Worm (Caenorhabditis elegans) whole organism, L3 larva: ENCODE results near the gene rib-2.

Source experiments
- R02D3.7 ChIP-seq: fragments of 150-350 bp; optimal IDR thresholded peaks from 2 replicates; lab custom pipeline; 2014; ENCODE audit warnings: missing biosample characterization, missing genetic modification characterization
- ZK546.5 ChIP-seq: sonication (generic microtip); optimal IDR thresholded peaks from 2 replicates; lab custom pipeline; 2017; ENCODE audit warnings: missing biosample characterization, missing genetic modification characterization
- aly-2 ChIP-seq: fragments of 150-350 bp; optimal IDR thresholded peaks from 2 replicates; lab custom pipeline; 2014; ENCODE audit warnings: missing biosample characterization, missing genetic modification characterization
- ama-1 ChIP-seq: fragments of 150-350 bp; optimal IDR thresholded peaks from 2 replicates; lab custom pipeline; 2018
- ceh-16 ChIP-seq: sonication (generic microtip); optimal IDR thresholded peaks from 2 replicates; lab custom pipeline; 2017; ENCODE audit warnings: missing biosample characterization, missing genetic modification characterization
- ceh-28 ChIP-seq: fragments of 150-350 bp; optimal IDR thresholded peaks from 2 replicates; lab custom pipeline; 2014; ENCODE audit warnings: missing biosample characterization, missing genetic modification reagents, missing genetic modification characterization
- ceh-82 ChIP-seq: fragments of 150-350 bp; optimal IDR thresholded peaks from 2 replicates; lab custom pipeline; 2014; ENCODE audit warnings: missing biosample characterization, missing genetic modification characterization
- ceh-9 ChIP-seq: sonication (generic microtip); optimal IDR thresholded peaks from 2 replicates; lab custom pipeline; 2018; ENCODE audit warnings: missing biosample characterization, missing genetic modification characterization
- egl-27 ChIP-seq: sonication (generic microtip); optimal IDR thresholded peaks from 4 replicates; lab custom pipeline; 2017; ENCODE audit warnings: missing biosample characterization, missing genetic modification reagents, missing genetic modification characterization
- egl-5 ChIP-seq: fragments of 150-350 bp; optimal IDR thresholded peaks from 2 replicates; lab custom pipeline; 2017; ENCODE audit warnings: missing biosample characterization, missing genetic modification reagents, missing genetic modification characterization, inconsistent platforms
- elt-1 ChIP-seq: fragments of 150-350 bp; optimal IDR thresholded peaks from 2 replicates; lab custom pipeline; 2014; ENCODE audit warnings: missing biosample characterization, missing genetic modification characterization
- elt-2 ChIP-seq: sonication (generic microtip); optimal IDR thresholded peaks from 2 replicates; lab custom pipeline; 2016; ENCODE audit warnings: missing genetic modification reagents, mild to moderate bottlenecking, missing genetic modification characterization, missing compliant biosample characterization
- elt-3 ChIP-seq, 3 experiments: fragments of 150-350 bp in 1 of 3; sonication (generic microtip) in 2 of 3; optimal IDR thresholded peaks; 2 replicates in 2 of 3; 4 replicates in 1 of 3; lab custom pipeline; 2014 to 2017; ENCODE audit warnings: missing biosample characterization in 3 of 3, missing genetic modification characterization in 3 of 3
- eor-1 ChIP-seq, 2 experiments: fragments of 150-350 bp; optimal IDR thresholded peaks; 2 replicates each; lab custom pipeline; 2014 to 2018; ENCODE audit warnings: missing biosample characterization in 2 of 2, missing genetic modification characterization in 2 of 2
- fkh-10 ChIP-seq: sonication (generic microtip); optimal IDR thresholded peaks from 2 replicates; lab custom pipeline; 2017; ENCODE audit warnings: missing biosample characterization, missing genetic modification reagents, missing genetic modification characterization
- fkh-2 ChIP-seq: fragments of 150-350 bp; optimal IDR thresholded peaks from 2 replicates; lab custom pipeline; 2014; ENCODE audit warnings: missing biosample characterization, missing genetic modification reagents, missing genetic modification characterization
- fos-1 ChIP-seq: fragments of 150-350 bp; optimal IDR thresholded peaks from 2 replicates; lab custom pipeline; 2014; ENCODE audit warnings: missing biosample characterization, missing genetic modification characterization
- hmg-11 ChIP-seq: sonication (generic microtip); optimal IDR thresholded peaks from 2 replicates; lab custom pipeline; 2016; ENCODE audit warnings: missing genetic modification characterization, missing compliant biosample characterization
- jun-1 ChIP-seq: fragments of 150-350 bp; optimal IDR thresholded peaks from 2 replicates; lab custom pipeline; 2014; ENCODE audit warnings: missing biosample characterization, missing genetic modification reagents, missing genetic modification characterization
- lin-15B ChIP-seq: fragments of 150-350 bp; optimal IDR thresholded peaks from 2 replicates; lab custom pipeline; 2014; ENCODE audit warnings: missing biosample characterization, missing genetic modification characterization
- lin-39 ChIP-seq: fragments of 150-350 bp; optimal IDR thresholded peaks from 2 replicates; lab custom pipeline; 2018; ENCODE audit warnings: missing biosample characterization, missing genetic modification reagents, missing genetic modification characterization
- lsy-12 ChIP-seq: sonication (generic microtip); optimal IDR thresholded peaks from 2 replicates; lab custom pipeline; 2016; ENCODE audit warnings: mild to moderate bottlenecking, missing genetic modification characterization, missing compliant biosample characterization
- mdl-1 ChIP-seq: fragments of 150-350 bp; optimal IDR thresholded peaks from 2 replicates; lab custom pipeline; 2014; ENCODE audit warnings: missing biosample characterization, missing genetic modification characterization
- nfya-1 ChIP-seq: sonication (generic microtip); optimal IDR thresholded peaks from 2 replicates; lab custom pipeline; 2017; ENCODE audit warnings: missing genetic modification characterization, mild to moderate bottlenecking, missing compliant biosample characterization, antibody characterized with exemption, moderate library complexity; ENCODE audit not compliant: insufficient read depth
- nhr-11 ChIP-seq: fragments of 150-350 bp; optimal IDR thresholded peaks from 2 replicates; lab custom pipeline; 2014; ENCODE audit warnings: missing biosample characterization, missing genetic modification characterization
- nhr-12 ChIP-seq: fragments of 150-350 bp; optimal IDR thresholded peaks from 2 replicates; lab custom pipeline; 2014; ENCODE audit warnings: missing biosample characterization, missing genetic modification characterization
- nhr-23 ChIP-seq: fragments of 150-350 bp; optimal IDR thresholded peaks from 2 replicates; lab custom pipeline; 2014; ENCODE audit warnings: missing biosample characterization, missing genetic modification reagents, missing genetic modification characterization
- nhr-237 ChIP-seq: fragments of 150-350 bp; optimal IDR thresholded peaks from 2 replicates; lab custom pipeline; 2014; ENCODE audit warnings: missing biosample characterization, missing genetic modification characterization
- nhr-25 ChIP-seq: sonication (generic microtip); optimal IDR thresholded peaks from 2 replicates; lab custom pipeline; 2017; ENCODE audit warnings: missing biosample characterization, missing genetic modification characterization
- nhr-28 ChIP-seq: fragments of 150-350 bp; optimal IDR thresholded peaks from 2 replicates; lab custom pipeline; 2014; ENCODE audit warnings: missing biosample characterization, missing genetic modification characterization
- nhr-43 ChIP-seq: sonication (generic microtip); optimal IDR thresholded peaks from 2 replicates; lab custom pipeline; 2016; ENCODE audit warnings: mild to moderate bottlenecking, missing genetic modification characterization, missing compliant biosample characterization; ENCODE audit not compliant: poor library complexity, severe bottlenecking
- nhr-67 ChIP-seq: fragments of 150-350 bp; optimal IDR thresholded peaks from 2 replicates; lab custom pipeline; 2014; ENCODE audit warnings: missing biosample characterization, missing genetic modification characterization
- nhr-76 ChIP-seq: fragments of 150-350 bp; sonication (generic microtip); optimal IDR thresholded peaks from 5 replicates; lab custom pipeline; 2014; ENCODE audit warnings: missing biosample characterization, missing genetic modification characterization
- nhr-77 ChIP-seq: fragments of 150-350 bp; optimal IDR thresholded peaks from 2 replicates; lab custom pipeline; 2014; ENCODE audit warnings: missing biosample characterization, missing genetic modification characterization
- pha-4 ChIP-seq: fragments of 150-350 bp; optimal IDR thresholded peaks from 2 replicates; lab custom pipeline; 2014; ENCODE audit warnings: missing biosample characterization, missing genetic modification reagents, missing genetic modification characterization
- pqm-1 ChIP-seq: fragments of 150-350 bp; optimal IDR thresholded peaks from 2 replicates; lab custom pipeline; 2017; ENCODE audit warnings: missing biosample characterization, missing genetic modification characterization, inconsistent platforms
- sea-2 ChIP-seq: fragments of 150-350 bp; sonication (generic microtip); optimal IDR thresholded peaks from 4 replicates; lab custom pipeline; 2014; ENCODE audit warnings: missing biosample characterization, missing genetic modification reagents, missing genetic modification characterization
- skn-1 ChIP-seq: fragments of 150-350 bp; optimal IDR thresholded peaks from 2 replicates; lab custom pipeline; 2014; ENCODE audit warnings: missing biosample characterization, missing genetic modification characterization
- snpc-4 ChIP-seq: fragments of 150-350 bp; optimal IDR thresholded peaks from 2 replicates; lab custom pipeline; 2014; ENCODE audit warnings: missing biosample characterization, missing genetic modification characterization
- tbx-2 ChIP-seq: sonication (generic microtip); optimal IDR thresholded peaks from 2 replicates; lab custom pipeline; 2016; ENCODE audit warnings: mild to moderate bottlenecking, missing genetic modification characterization, missing compliant biosample characterization
- unc-39 ChIP-seq: sonication (generic microtip); optimal IDR thresholded peaks from 4 replicates; lab custom pipeline; 2017; ENCODE audit warnings: missing biosample characterization, missing genetic modification characterization
- unc-62 ChIP-seq: fragments of 150-350 bp; sonication (generic microtip); optimal IDR thresholded peaks from 4 replicates; lab custom pipeline; 2014; ENCODE audit warnings: missing biosample characterization, missing genetic modification reagents, missing genetic modification characterization
- zag-1 ChIP-seq: fragments of 150-350 bp; optimal IDR thresholded peaks from 2 replicates; lab custom pipeline; 2014; ENCODE audit warnings: missing biosample characterization, missing genetic modification characterization
- ztf-11 ChIP-seq: fragments of 150-350 bp; optimal IDR thresholded peaks from 2 replicates; lab custom pipeline; 2014; ENCODE audit warnings: missing biosample characterization, missing genetic modification characterization
- ztf-4 ChIP-seq: fragments of 150-350 bp; optimal IDR thresholded peaks from 2 replicates; lab custom pipeline; 2014; ENCODE audit warnings: missing biosample characterization, missing genetic modification characterization

The rib-2 gene

DNA sequence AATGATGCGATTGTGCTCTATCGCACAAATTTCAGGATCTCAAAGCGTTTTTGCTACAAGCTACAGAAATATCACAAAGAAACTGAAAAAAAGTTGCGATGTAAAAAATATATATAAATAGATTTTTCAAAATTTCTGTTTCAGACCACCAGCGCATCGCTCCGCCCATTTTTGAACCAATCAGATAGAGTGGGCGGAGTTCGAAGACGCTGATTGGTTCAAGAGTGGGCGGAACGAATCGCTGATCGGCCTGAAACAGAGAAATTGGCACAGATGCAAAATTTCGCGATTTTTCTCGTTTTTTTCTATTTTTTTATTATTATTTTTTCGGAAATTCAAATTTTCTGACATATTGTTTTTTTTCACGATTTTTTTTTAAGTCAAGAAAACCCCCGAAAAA lies 39.8 kb upstream of the rib-2 start:
- TF ChIP-seq nhr-43 (tag; lab: Kevin White, UChicago) (no peak), nfya-1 (peak; percentile 86), nhr-11 (tag; lab: Kevin White, UChicago) (no peak)

DNA sequence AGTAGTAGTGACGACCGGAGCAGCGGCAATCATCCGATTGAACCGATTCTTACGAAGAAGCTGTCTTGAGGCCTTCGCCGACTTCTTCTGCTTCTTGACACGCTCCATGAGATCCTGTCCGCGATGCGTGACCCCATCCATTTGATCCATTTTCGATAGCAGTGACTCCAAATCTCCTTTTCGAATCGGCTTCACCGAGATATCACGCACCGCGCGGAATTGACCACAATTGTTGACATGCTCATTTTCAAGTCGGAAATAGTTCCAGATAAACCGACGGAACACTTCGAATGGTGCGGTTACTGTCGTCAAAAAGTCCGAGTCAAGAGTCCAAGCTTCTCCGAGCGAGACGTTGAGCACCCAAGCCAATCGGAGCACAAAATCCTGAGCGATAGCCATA lies 38.8 kb upstream of the rib-2 start:
- no peak for TF ChIP-seq ceh-28 (tag; lab: Kevin White, UChicago)
- no peak for TF ChIP-seq mdl-1 (tag; lab: Kevin White, UChicago)

DNA sequence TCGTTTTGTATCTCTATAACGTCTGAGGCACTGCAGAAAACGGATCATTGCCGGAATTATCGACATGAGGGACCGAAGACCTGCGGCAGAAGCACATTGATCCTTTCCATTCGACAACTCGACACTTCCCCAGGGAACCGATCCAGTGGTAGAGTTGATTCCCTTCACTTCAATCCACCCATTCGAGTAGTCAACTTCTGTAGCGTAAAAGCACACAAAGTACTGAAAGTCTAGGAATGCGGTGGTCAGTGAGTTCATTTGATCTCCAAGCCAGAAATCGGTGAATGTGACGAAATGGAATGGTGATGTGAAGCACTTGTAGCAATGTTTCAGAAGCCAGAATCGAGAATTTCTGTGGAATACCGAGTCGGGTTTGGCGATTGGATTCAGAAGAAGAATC lies 38.1 kb upstream of the rib-2 start:
- TF ChIP-seq ZK546.5 (tag; lab: Kevin White, UChicago): no peak
- TF ChIP-seq nhr-77 (tag; lab: Kevin White, UChicago): no peak
- TF ChIP-seq ztf-4 (tag; lab: Kevin White, UChicago): no peak
- no peak for TF ChIP-seq egl-27
- no peak for TF ChIP-seq jun-1
- no peak for TF ChIP-seq pha-4 (tag; lab: Kevin White, UChicago)
- no peak for TF ChIP-seq sea-2
- TF ChIP-seq nhr-67 (tag; lab: Kevin White, UChicago): no peak
- no peak for TF ChIP-seq R02D3.7
- no peak for TF ChIP-seq nhr-28

DNA sequence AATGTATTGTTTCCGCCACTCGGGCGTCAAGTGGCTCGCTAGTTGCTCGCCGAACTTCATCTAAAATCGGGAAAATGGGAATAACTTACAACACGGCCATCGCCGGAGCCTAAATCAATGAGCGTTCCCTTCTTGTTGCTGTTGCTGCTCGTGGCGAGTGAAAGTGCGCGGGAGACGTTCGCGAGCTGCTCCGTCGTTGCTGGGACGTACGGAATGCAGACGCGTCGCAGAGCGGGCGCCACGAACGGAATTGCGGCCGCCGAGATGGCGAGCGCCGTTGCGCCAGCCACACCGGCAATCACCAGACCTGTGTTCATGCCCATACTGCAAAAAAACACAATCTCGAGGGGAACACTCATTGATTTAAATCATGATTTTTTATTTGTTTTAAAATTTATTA lies 36.1 kb upstream of the rib-2 start:
- TF ChIP-seq unc-62 (GFP tag; lab: Kevin White, UChicago) (no peak), pha-4 (tag; lab: Kevin White, UChicago) (no peak)

DNA sequence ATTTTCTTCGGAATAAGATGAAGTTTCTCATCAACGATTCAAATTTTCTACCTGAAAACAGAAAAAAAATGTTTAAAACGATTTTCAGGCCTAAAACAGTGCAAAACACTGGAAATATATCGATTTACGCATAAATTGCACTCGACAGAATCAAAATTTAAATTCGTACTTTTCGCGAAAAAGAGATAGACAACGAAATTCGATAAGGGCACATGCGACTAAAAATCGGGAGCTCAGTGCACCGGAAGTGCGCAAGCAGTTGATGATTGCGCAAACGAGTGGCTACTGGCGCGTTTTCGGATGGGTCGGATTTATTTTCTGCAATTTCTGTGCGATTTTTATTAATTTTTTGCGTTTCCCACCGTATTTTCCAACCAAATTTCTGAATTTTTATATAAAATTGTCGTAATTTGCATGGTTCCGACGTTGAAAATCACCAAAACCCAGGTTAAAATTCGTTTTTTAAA lies 35.6 kb upstream of the rib-2 start, which contains the start of the genes Y39A1A.21 and Y39A1A.22:
Gene Y39A1A.21 (minus strand): TSS at position 51 of the 467 bp plus-strand sequence.
Gene Y39A1A.22 (minus strand): TSS at position 57 of the 467 bp plus-strand sequence.
- TF ChIP-seq nhr-43 (tag; lab: Kevin White, UChicago) (peak; percentile 57), pha-4 (tag; lab: Kevin White, UChicago) (peak; percentile 81), hmg-11 (tag; lab: Kevin White, UChicago) (peak; percentile 79), ZK546.5 (tag; lab: Kevin White, UChicago) (no peak), snpc-4 (tag; lab: Kevin White, UChicago) (peak; percentile 79), fkh-2 (no peak), ceh-9 (tag; lab: Kevin White, UChicago) (no peak), nfya-1 (peak; percentile 88), elt-3 (tag; optimal IDR thresholded peaks at IDR 0.05; lab: Kevin White, UChicago) (no peak), elt-2 (tag; lab: Kevin White, UChicago) (peak; percentile 64), nhr-23 (tag; lab: Kevin White, UChicago) (peak; percentile 63), zag-1 (tag; lab: Kevin White, UChicago) (no peak), mdl-1 (tag; lab: Kevin White, UChicago) (no peak), skn-1 (peak; percentile 59), ztf-4 (tag; lab: Kevin White, UChicago) (no peak), unc-39 (no peak), fos-1 (tag; lab: Kevin White, UChicago) (no peak), nhr-77 (tag; lab: Kevin White, UChicago) (no peak), lin-39 (tag; lab: Kevin White, UChicago) (peak; percentile 70), jun-1 (peak; percentile 55), ztf-11 (tag; lab: Kevin White, UChicago) (no peak), ama-1 (lab: Kevin White, UChicago) (no peak), nhr-237 (tag; lab: Kevin White, UChicago) (no peak), elt-1 (tag; lab: Kevin White, UChicago) (no peak), ceh-28 (tag; lab: Kevin White, UChicago) (peak; percentile 67), nhr-67 (tag; lab: Kevin White, UChicago) (no peak), nhr-12 (tag; lab: Kevin White, UChicago) (no peak), unc-62 (GFP tag; lab: Kevin White, UChicago) (no peak), nhr-11 (tag; lab: Kevin White, UChicago) (no peak), egl-5 (peak; percentile 72), egl-27 (no peak), lsy-12 (tag; lab: Kevin White, UChicago) (peak; percentile 44), ceh-82 (tag; lab: Kevin White, UChicago) (peak; percentile 1), nhr-25 (tag; lab: Kevin White, UChicago) (no peak), nhr-76 (tag; lab: Kevin White, UChicago) (no peak), eor-1 (tag; optimal IDR thresholded peaks at IDR 0.05; lab: Kevin White, UChicago) (no peak), ceh-16 (tag; lab: Kevin White, UChicago) (no peak), aly-2 (tag; lab: Kevin White, UChicago) (no peak), tbx-2 (tag; lab: Kevin White, UChicago) (peak; percentile 76), R02D3.7 (peak; percentile 51), lin-15B (peak; percentile 83), pqm-1 (no peak), fkh-10 (GFP tag; lab: Kevin White, UChicago) (peak; percentile 83)
